Worm (Caenorhabditis elegans): Measurements from ENCODE around the gene ins-4.

ins-4 gene

DNA sequence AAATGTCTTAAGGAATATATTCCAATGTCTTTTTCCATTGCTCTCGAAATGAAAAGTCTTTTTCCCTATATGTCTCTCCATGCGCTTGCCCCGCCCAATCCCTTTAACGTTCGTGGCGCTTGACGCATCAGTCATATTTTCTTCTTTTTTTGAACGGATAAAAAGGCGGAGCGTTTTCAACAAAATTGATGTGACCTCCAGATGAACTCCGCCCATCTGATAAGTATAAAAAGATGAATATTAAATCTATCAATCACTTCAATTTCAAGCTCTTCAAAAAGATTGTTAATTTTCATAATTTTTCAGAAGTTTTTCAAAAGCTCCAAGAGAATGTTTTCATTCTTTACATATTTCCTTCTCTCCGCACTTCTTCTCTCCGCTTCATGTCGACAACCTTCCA lies at the start of gene ins-4:
ins-4 (plus strand) TSS at position 301 of the 400 bp plus-strand sequence.
- TF ChIP-seq tab-1 (GFP tag; IDR thresholded peaks at IDR 0.05) (no peak), T22C8.4 (GFP tag; IDR thresholded peaks at IDR 0.05) (no peak), klf-2 (GFP tag; conservative IDR thresholded peaks at IDR 0.05) (no peak)

DNA sequence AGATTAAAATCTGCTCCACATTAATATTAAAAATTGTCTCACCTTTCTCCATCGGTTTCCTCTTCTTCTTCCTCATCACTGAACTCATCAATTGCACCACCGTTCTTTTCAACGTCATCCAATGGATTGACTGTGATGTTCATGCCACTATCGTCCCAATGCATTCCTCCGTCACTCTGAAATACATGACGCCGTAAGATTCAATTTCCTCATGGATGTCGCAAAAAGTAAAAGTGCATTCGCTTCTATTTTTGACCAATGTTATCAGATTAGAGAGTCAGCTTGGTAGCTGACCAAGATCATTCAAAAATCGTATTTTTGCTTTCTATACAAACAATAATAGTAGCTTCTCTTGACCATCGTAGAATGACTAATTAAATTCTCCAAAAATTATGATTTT lies 49.7 kb upstream of the ins-4 start:
- TF ChIP-seq tab-1 (GFP tag; IDR thresholded peaks at IDR 0.05) = no peak
- TF ChIP-seq med-1 (GFP tag; optimal IDR thresholded peaks at IDR 0.05; ENCODE audit: insufficient read depth) = no peak
- no peak for TF ChIP-seq ztf-29 (GFP tag; IDR thresholded peaks at IDR 0.05)
- TF ChIP-seq ref-1 (GFP tag; conservative IDR thresholded peaks at IDR 0.05) = no peak
- TF ChIP-seq cog-1 (tag; optimal IDR thresholded peaks at IDR 0.05) = no peak
- TF ChIP-seq ztf-23 (GFP tag; IDR thresholded peaks at IDR 0.05) = no peak
- no peak for TF ChIP-seq flt-1 (GFP tag; IDR thresholded peaks at IDR 0.05)
- TF ChIP-seq T22C8.4 (GFP tag; IDR thresholded peaks at IDR 0.05) = no peak
- no peak for TF ChIP-seq klf-2 (GFP tag; conservative IDR thresholded peaks at IDR 0.05)

DNA sequence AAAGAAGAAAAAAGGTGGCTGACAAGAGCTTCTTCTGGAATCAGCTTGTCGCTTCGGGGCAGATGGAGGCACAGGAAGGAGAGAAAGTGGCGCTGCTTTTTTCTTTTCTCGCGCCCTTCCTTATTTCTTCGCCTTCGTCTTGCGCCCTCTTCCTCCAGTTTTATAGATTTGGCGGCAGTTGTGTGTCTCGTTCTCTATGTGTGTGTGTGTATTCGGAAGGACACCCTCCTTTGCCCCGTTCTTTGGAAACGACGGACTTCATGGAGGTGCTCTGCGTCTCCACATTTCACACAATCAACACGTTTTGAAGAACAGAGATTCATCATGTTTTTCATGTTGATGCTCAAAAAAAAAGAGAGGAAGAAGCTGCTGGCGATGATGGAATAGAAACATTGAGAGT lies 47.5 kb upstream of the ins-4 start:
- TF ChIP-seq tab-1 (GFP tag; IDR thresholded peaks at IDR 0.05) (0 out of 2 replicates have a peak, but pooled peaks have one; percentile 19), cog-1 (tag; optimal IDR thresholded peaks at IDR 0.05) (no peak)

DNA sequence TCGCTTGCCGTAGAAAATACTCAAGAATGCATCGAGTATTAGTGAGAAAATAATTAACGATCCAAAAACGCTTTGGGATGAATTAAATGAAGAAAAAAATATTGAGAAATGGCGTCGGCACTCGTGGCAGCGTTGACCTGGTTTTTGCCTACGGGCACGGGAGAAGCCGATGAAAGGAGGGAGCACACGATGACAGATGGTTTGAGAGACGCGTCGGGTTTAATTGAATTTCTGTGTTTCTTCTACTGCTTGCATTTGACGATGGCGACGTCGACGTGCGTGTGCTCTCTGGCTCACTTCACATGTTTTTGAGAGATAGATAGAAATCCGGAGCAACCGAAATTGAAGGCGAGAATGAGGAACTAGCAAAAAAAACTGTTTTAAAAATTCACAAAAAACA lies 45.5 kb upstream of the ins-4 start:
- TF ChIP-seq tab-1 (GFP tag; IDR thresholded peaks at IDR 0.05) (no peak), ztf-23 (GFP tag; IDR thresholded peaks at IDR 0.05) (no peak), T22C8.4 (GFP tag; IDR thresholded peaks at IDR 0.05) (no peak), ref-1 (GFP tag; conservative IDR thresholded peaks at IDR 0.05) (no peak), klf-2 (GFP tag; conservative IDR thresholded peaks at IDR 0.05) (no peak), flt-1 (GFP tag; IDR thresholded peaks at IDR 0.05) (no peak), med-1 (GFP tag; optimal IDR thresholded peaks at IDR 0.05; ENCODE audit: insufficient read depth) (no peak), ztf-29 (GFP tag; IDR thresholded peaks at IDR 0.05) (no peak), cog-1 (tag; optimal IDR thresholded peaks at IDR 0.05) (no peak)

DNA sequence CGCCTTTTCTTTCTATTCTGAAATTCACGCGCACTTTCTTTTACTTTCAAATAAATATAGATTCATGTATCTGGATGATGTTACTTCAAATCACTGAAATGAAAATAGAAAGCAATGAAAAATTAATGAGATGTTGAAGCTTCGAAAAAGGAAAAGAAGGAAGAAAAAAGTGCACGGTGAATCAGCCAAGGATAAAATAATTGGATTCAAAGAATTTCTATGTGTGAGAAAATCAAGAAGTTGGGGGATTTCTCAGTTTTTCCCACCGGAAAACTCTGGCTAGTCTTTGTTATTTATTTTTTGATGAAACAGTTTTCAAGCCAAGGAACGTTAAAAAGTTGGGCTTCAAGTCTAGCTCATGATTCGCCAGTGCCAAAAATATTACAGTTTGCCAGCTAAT lies 44.4 kb upstream of the ins-4 start:
- TF ChIP-seq ref-1 (GFP tag; conservative IDR thresholded peaks at IDR 0.05) (no peak), ztf-29 (GFP tag; IDR thresholded peaks at IDR 0.05) (no peak), klf-2 (GFP tag; conservative IDR thresholded peaks at IDR 0.05) (no peak), tab-1 (GFP tag; IDR thresholded peaks at IDR 0.05) (no peak), cog-1 (tag; optimal IDR thresholded peaks at IDR 0.05) (no peak), med-1 (GFP tag; optimal IDR thresholded peaks at IDR 0.05; ENCODE audit: insufficient read depth) (no peak), flt-1 (GFP tag; IDR thresholded peaks at IDR 0.05) (no peak), T22C8.4 (GFP tag; IDR thresholded peaks at IDR 0.05) (no peak), ztf-23 (GFP tag; IDR thresholded peaks at IDR 0.05) (no peak)

DNA sequence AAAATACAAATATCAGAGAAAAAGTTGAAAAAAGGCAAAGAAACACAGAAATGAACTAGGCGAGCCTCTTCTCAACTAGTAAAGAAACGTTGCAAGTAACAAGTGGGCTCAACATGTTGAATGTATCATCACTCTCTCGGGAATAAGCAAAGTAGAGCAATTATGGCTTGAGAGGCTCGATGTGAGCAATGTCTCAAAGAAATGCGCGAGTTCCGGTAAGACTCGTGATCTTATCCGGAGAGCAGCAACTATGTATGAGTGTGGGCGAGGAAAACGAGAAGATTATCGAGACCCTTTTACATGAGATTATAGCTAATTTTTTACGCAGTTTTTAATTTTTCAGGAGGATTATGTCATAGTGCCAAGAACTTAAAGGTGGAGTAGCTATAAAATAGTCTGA lies 44.0 kb upstream of the ins-4 start:
- TF ChIP-seq med-1 (GFP tag; optimal IDR thresholded peaks at IDR 0.05; ENCODE audit: insufficient read depth) = no peak
- no peak for TF ChIP-seq ref-1 (GFP tag; conservative IDR thresholded peaks at IDR 0.05)
- no peak for TF ChIP-seq flt-1 (GFP tag; IDR thresholded peaks at IDR 0.05)
- no peak for TF ChIP-seq cog-1 (tag; optimal IDR thresholded peaks at IDR 0.05)
- TF ChIP-seq ztf-29 (GFP tag; IDR thresholded peaks at IDR 0.05) = no peak
- no peak for TF ChIP-seq ztf-23 (GFP tag; IDR thresholded peaks at IDR 0.05)
- no peak for TF ChIP-seq tab-1 (GFP tag; IDR thresholded peaks at IDR 0.05)
- TF ChIP-seq T22C8.4 (GFP tag; IDR thresholded peaks at IDR 0.05) = no peak
- TF ChIP-seq klf-2 (GFP tag; conservative IDR thresholded peaks at IDR 0.05) = no peak

DNA sequence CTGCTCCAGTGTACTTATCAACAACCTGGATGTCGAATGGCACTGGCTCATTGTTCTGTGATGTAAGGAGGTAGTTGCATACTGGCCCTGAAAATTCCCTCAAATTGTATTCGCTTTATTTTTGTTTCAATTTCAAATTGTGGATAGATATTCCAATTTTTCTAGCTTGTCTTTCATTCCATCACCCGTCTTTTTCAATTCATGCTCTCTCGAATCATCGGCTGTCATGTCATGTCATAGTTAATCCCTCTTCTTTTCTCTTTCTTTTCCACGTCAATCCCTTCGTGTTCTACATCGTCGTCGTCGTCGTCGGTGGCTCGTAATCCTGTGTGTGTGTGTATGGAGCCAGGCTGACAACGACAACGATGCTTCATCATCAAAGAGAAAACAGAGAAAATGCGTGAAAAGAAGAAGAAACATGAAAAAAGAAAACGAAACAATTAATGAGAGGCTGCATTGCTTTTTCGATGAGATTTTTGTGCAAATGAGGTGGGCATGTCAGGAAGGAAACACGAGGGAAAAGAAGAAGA lies 40.5 kb upstream of the ins-4 start:
- TF ChIP-seq tab-1 (GFP tag; IDR thresholded peaks at IDR 0.05) = no peak
- no peak for TF ChIP-seq cog-1 (tag; optimal IDR thresholded peaks at IDR 0.05)
- TF ChIP-seq flt-1 (GFP tag; IDR thresholded peaks at IDR 0.05) = no peak
- no peak for TF ChIP-seq T22C8.4 (GFP tag; IDR thresholded peaks at IDR 0.05)
- no peak for TF ChIP-seq ztf-23 (GFP tag; IDR thresholded peaks at IDR 0.05)
- no peak for TF ChIP-seq ref-1 (GFP tag; conservative IDR thresholded peaks at IDR 0.05)
- TF ChIP-seq med-1 (GFP tag; optimal IDR thresholded peaks at IDR 0.05; ENCODE audit: insufficient read depth) = no peak
- no peak for TF ChIP-seq klf-2 (GFP tag; conservative IDR thresholded peaks at IDR 0.05)
- no peak for TF ChIP-seq ztf-29 (GFP tag; IDR thresholded peaks at IDR 0.05)

DNA sequence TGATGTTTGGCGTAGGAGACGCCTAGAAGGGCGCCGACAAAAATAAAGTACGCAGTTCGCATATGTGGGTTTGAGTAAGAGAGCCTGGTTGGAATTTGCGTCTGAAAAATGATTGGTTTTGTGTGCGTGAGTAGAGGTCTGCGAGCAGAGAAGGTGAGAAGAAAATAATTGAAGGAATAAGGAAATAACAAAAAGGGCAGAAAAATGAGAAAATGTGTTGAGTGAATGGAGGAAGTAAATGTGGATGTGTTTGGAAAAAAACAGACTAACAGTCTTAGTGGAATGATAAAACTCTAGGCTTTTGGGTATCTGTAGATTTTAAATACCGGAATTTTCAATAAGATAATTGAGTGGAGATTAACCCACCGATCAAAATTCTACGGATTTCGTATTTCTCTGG lies 39.6 kb upstream of the ins-4 start, which contains the start of gene casy-1:
casy-1 (minus strand) TSS at position 101 of the 400 bp plus-strand sequence.
- no peak for TF ChIP-seq tab-1 (GFP tag; IDR thresholded peaks at IDR 0.05)
- TF ChIP-seq cog-1 (tag; optimal IDR thresholded peaks at IDR 0.05) = no peak
- TF ChIP-seq ztf-23 (GFP tag; IDR thresholded peaks at IDR 0.05) = no peak
- no peak for TF ChIP-seq klf-2 (GFP tag; conservative IDR thresholded peaks at IDR 0.05)
- no peak for TF ChIP-seq ref-1 (GFP tag; conservative IDR thresholded peaks at IDR 0.05)
- TF ChIP-seq T22C8.4 (GFP tag; IDR thresholded peaks at IDR 0.05) = no peak
- TF ChIP-seq med-1 (GFP tag; optimal IDR thresholded peaks at IDR 0.05; ENCODE audit: insufficient read depth) = no peak
- TF ChIP-seq ztf-29 (GFP tag; IDR thresholded peaks at IDR 0.05) = no peak
- TF ChIP-seq flt-1 (GFP tag; IDR thresholded peaks at IDR 0.05) = no peak

DNA sequence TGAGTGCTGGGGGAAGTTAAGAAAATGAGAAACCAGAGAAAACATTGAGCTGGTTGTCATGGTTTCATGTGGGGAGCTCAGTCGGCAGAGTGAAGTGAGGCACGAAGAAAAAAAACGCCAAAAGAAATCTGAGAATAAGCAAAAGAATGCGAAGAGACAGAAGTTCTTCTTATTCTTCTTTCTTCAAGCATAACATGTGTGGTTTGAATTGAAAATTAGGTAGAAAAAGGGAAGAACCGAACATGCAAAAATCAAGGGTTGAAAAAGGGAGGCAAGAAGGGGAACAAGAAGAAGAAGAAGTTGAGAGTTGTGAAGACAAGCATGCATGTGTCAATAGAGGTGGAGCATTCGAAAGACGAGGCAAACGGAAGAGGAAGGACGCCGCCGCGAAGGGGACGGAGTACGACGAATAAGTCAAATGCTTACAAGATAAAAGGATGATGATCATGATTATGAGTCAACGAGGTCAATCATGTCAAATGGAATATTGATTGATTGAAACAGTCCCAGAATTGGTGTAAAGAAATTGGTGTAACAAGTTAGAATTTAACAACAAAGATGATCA lies 38.3 kb upstream of the ins-4 start:
- TF ChIP-seq cog-1 (tag; optimal IDR thresholded peaks at IDR 0.05) (no peak), ref-1 (GFP tag; conservative IDR thresholded peaks at IDR 0.05) (no peak), T22C8.4 (GFP tag; IDR thresholded peaks at IDR 0.05) (no peak), med-1 (GFP tag; optimal IDR thresholded peaks at IDR 0.05; ENCODE audit: insufficient read depth) (no peak), klf-2 (GFP tag; conservative IDR thresholded peaks at IDR 0.05) (no peak), tab-1 (GFP tag; IDR thresholded peaks at IDR 0.05) (no peak), flt-1 (GFP tag; IDR thresholded peaks at IDR 0.05) (no peak), ztf-29 (GFP tag; IDR thresholded peaks at IDR 0.05) (no peak), ztf-23 (GFP tag; IDR thresholded peaks at IDR 0.05) (no peak)

DNA sequence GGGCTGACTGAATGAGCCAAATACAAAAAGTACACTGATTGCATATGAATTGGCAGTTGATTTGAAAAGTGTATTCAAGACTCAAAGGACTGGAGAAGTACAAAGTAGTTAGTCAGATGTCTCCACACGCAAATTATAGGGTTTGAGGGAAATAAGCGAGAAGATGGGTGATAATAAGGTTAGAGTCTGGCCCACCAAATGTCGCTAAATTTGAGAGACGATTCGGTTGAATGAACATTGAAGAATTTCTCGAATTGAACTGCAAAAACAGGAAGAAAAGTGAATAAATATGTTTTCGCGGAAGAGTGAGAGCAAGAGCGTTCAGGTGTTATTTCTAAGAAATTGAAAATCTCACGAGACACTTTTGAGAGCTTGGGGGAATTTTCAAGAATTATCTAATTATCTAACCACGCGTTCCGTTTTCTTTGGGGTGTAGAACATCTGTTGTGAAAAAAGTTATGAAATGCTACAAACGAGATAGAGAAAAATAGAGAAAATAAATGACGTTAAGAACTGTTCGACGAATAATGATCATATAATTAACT lies 36.5 kb upstream of the ins-4 start:
- TF ChIP-seq T22C8.4 (GFP tag; IDR thresholded peaks at IDR 0.05) (no peak), ztf-29 (GFP tag; IDR thresholded peaks at IDR 0.05) (no peak)
